Worm (Caenorhabditis elegans) whole organism, young adult: ENCODE data around the gene C28D4.18.

Experiments used
- D2030.7 ChIP-seq: fragments of 200-800 bp; sonication (Bioruptor generic); IDR thresholded peaks from 2 replicates; pipeline ENCODE4 v1.3.6; 2022; ENCODE audit warnings: missing genetic modification reagents, missing genetic modification characterization, missing compliant biosample characterization
- ama-1 ChIP-seq, 3 experiments: fragments of 150-350 bp in 1 of 3; sonication (generic microtip) in 2 of 3; optimal IDR thresholded peaks; 2 replicates each; lab custom pipeline; 2014 to 2018; ENCODE audit warnings: missing biosample characterization in 2 of 3, missing genetic modification characterization in 2 of 3, missing genetic modification reagents in 2 of 3
- bed-1 ChIP-seq: fragments of 200-800 bp; sonication (Bioruptor generic); IDR thresholded peaks from 2 replicates; pipeline ENCODE4 v1.3.6; 2022; ENCODE audit warnings: missing genetic modification reagents, missing genetic modification characterization, missing compliant biosample characterization
- dpl-1 ChIP-seq: fragments of 150-350 bp; optimal IDR thresholded peaks from 2 replicates; lab custom pipeline; 2014; ENCODE audit warnings: missing biosample characterization, missing genetic modification reagents, missing genetic modification characterization
- ekl-4 ChIP-seq: fragments of 200-800 bp; sonication (Bioruptor generic); IDR thresholded peaks from 2 replicates; pipeline ENCODE4 v1.3.6; 2022; ENCODE audit warnings: missing genetic modification reagents, missing genetic modification characterization, missing compliant biosample characterization
- mcd-1 ChIP-seq: fragments of 200-800 bp; sonication (Bioruptor generic); IDR thresholded peaks from 2 replicates; pipeline ENCODE4 v1.3.6; 2022; ENCODE audit warnings: missing genetic modification reagents, missing genetic modification characterization, missing compliant biosample characterization
- unc-62 ChIP-seq: fragments of 150-350 bp; optimal IDR thresholded peaks from 2 replicates; lab custom pipeline; 2014; ENCODE audit warnings: missing biosample characterization, missing genetic modification reagents, missing genetic modification characterization
- ztf-3 ChIP-seq: fragments of 200-800 bp; sonication (Bioruptor generic); optimal IDR thresholded peaks from 2 replicates; lab custom pipeline; 2018; ENCODE audit warnings: mild to moderate bottlenecking, missing genetic modification characterization, missing compliant biosample characterization

DNA sequence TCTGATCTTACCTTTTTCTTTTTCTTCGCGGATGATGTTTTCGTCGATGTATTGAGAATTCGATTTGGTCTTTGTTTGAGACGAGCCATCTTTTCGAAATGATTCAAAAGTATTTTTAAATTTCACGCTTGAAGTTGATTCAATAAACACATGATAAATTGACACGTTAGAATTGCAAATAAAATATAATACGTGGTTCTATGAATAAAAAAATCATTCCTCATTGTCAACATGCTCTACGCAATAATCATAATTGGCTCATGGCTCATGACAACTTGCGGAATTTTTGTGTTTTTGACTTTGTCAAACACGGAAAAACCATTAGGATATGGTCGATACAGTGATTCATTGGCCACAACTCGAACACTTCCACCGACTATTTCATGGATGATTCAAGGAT is 41.6 kb upstream of the C28D4.18 start, which contains the start of the genes htas-1 and ZK1251.3:
- TF ChIP-seq ama-1 (optimal IDR thresholded peaks at IDR 0.05; lab: Kevin White, UChicago) (no peak), ama-1 (GFP tag; optimal IDR thresholded peaks at IDR 0.05; lab: Kevin White, UChicago) (no peak), dpl-1 (GFP tag; lab: Kevin White, UChicago) (no peak), ekl-4 (GFP tag; lab: Robert Waterston, UW) (no peak), bed-1 (GFP tag; lab: Robert Waterston, UW) (no peak), ztf-3 (GFP tag; lab: Kevin White, UChicago) (no peak), D2030.7 (no peak), unc-62 (GFP tag; lab: Kevin White, UChicago) (no peak), mcd-1 (GFP tag; lab: Robert Waterston, UW) (no peak)
